Worm (Caenorhabditis elegans) whole organism, late embryonic: ENCODE measurements around the gene T28A11.17.

Experiments used
- ceh-30 ChIP-seq: fragments of 150-350 bp; optimal IDR thresholded peaks from 2 replicates; lab custom pipeline; 2014; ENCODE audit warnings: missing biosample characterization, missing genetic modification characterization
- elt-2 ChIP-seq: sonication (generic microtip); optimal IDR thresholded peaks from 2 replicates; lab custom pipeline; 2016; ENCODE audit warnings: missing genetic modification reagents, missing genetic modification characterization, missing compliant biosample characterization
- pqm-1 ChIP-seq: sonication (generic microtip); optimal IDR thresholded peaks from 2 replicates; lab custom pipeline; 2016; ENCODE audit warnings: missing genetic modification characterization, missing compliant biosample characterization
- rnt-1 ChIP-seq: sonication (generic microtip); optimal IDR thresholded peaks from 2 replicates; lab custom pipeline; 2016; ENCODE audit warnings: missing genetic modification characterization, missing compliant biosample characterization
- sdc-2 ChIP-seq: sonication (generic microtip); optimal IDR thresholded peaks from 2 replicates; lab custom pipeline; 2016; ENCODE audit warnings: missing genotype, missing genetic modification characterization, missing compliant biosample characterization
- syd-9 ChIP-seq: sonication (generic microtip); optimal IDR thresholded peaks from 2 replicates; lab custom pipeline; 2016; ENCODE audit warnings: mild to moderate bottlenecking, missing genetic modification characterization, moderate library complexity, missing compliant biosample characterization
- unc-86 ChIP-seq: sonication (generic microtip); optimal IDR thresholded peaks from 2 replicates; lab custom pipeline; 2016; ENCODE audit warnings: missing genetic modification characterization, missing compliant biosample characterization

- TF ChIP-seq sdc-2 (tag; lab: Kevin White, UChicago): no peak
- no peak for TF ChIP-seq pqm-1 (tag; lab: Kevin White, UChicago)
- no peak for TF ChIP-seq rnt-1 (tag; lab: Kevin White, UChicago)
- TF ChIP-seq syd-9 (tag; lab: Kevin White, UChicago): no peak
- no peak for TF ChIP-seq unc-86 (tag; lab: Kevin White, UChicago)
- no peak for TF ChIP-seq ceh-30 (tag; lab: Kevin White, UChicago)
- TF ChIP-seq elt-2 (tag; lab: Kevin White, UChicago): no peak
These were observed 29.3 kb upstream of the T28A11.17 start for ce11 chrV:3295368-3295767.
